Worm (Caenorhabditis elegans): ENCODE results near the gene T02H6.9.
A peak's percentile ranks its signal among the peaks of the same experiment; 100 is the strongest.

Gene T02H6.9

ce11 chrII:678581-678980 is at the start of gene T02H6.9:
Gene T02H6.9, plus strand, starts transcription at chrII:678881.
- TF ChIP-seq Y75B8A.6 (GFP tag; IDR thresholded peaks at IDR 0.05): no peak
- no peak for TF ChIP-seq zfp-3 (GFP tag; conservative IDR thresholded peaks at IDR 0.05)
- no peak for TF ChIP-seq unc-39 (tag; optimal IDR thresholded peaks at IDR 0.05)
- TF ChIP-seq ceh-28 (tag; optimal IDR thresholded peaks at IDR 0.05): no peak
- TF ChIP-seq fkh-10 (GFP tag; optimal IDR thresholded peaks at IDR 0.05): no peak
- TF ChIP-seq madf-9 (GFP tag; conservative IDR thresholded peaks at IDR 0.05): no peak
- no peak for TF ChIP-seq dpl-1 (GFP tag; optimal IDR thresholded peaks at IDR 0.05)
- no peak for TF ChIP-seq tra-1 (GFP tag; IDR thresholded peaks at IDR 0.05)
- no peak for TF ChIP-seq nhr-28 (tag; optimal IDR thresholded peaks at IDR 0.05)
- TF ChIP-seq nhr-76 (tag; optimal IDR thresholded peaks at IDR 0.05): no peak
- TF ChIP-seq hif-1 (tag; optimal IDR thresholded peaks at IDR 0.05): no peak
- no peak for TF ChIP-seq R02D3.7 (tag; optimal IDR thresholded peaks at IDR 0.05)
- no peak for TF ChIP-seq ama-1 (optimal IDR thresholded peaks at IDR 0.05)

ce11 chrII:632545-632944 is 46.1 kb upstream of the T02H6.9 start:
- TF ChIP-seq lim-7 (GFP tag; IDR thresholded peaks at IDR 0.05): peak; percentile 48; the same call in 1 of the 2 replicates

- TF ChIP-seq set-16 (GFP tag; IDR thresholded peaks at IDR 0.05): peak; percentile 81
Measured at ce11 chrII:633144-633543, 45.5 kb upstream of the T02H6.9 start.

ce11 chrII:633984-634383 is 44.7 kb upstream of the T02H6.9 start, which contains the start of gene T04B8.1:
Gene T04B8.1, plus strand, starts transcription at chrII:634284.
- TF ChIP-seq set-16 (GFP tag; IDR thresholded peaks at IDR 0.05): no peak
- peak; percentile 29 for TF ChIP-seq aha-1 (tag)

- TF ChIP-seq dve-1 (tag; optimal IDR thresholded peaks at IDR 0.05; ENCODE audit: insufficient read depth): no peak
- no peak for TF ChIP-seq zag-1 (tag; optimal IDR thresholded peaks at IDR 0.05)
- no peak for TF ChIP-seq daf-19 (GFP tag; conservative IDR thresholded peaks at IDR 0.05)
- TF ChIP-seq rbr-2 (tag; optimal IDR thresholded peaks at IDR 0.05): no peak
- no peak for TF ChIP-seq T26A8.4 (GFP tag; IDR thresholded peaks at IDR 0.05)
- no peak for TF ChIP-seq nhr-111 (GFP tag; optimal IDR thresholded peaks at IDR 0.05)
- no peak for TF ChIP-seq T20F7.1 (GFP tag; optimal IDR thresholded peaks at IDR 0.05)
- no peak for TF ChIP-seq Y105C5A.15 (GFP tag; IDR thresholded peaks at IDR 0.05)
- no peak for TF ChIP-seq mdl-1 (tag; optimal IDR thresholded peaks at IDR 0.05)
- no peak for TF ChIP-seq lim-7 (GFP tag; IDR thresholded peaks at IDR 0.05)
- TF ChIP-seq ztf-7 (tag; optimal IDR thresholded peaks at IDR 0.05): no peak
- no peak for TF ChIP-seq lin-39 (tag; optimal IDR thresholded peaks at IDR 0.05)
- no peak for TF ChIP-seq mdt-29 (GFP tag; IDR thresholded peaks at IDR 0.05)
- no peak for TF ChIP-seq lir-3 (tag; optimal IDR thresholded peaks at IDR 0.05)
- TF ChIP-seq pqm-1 (tag; optimal IDR thresholded peaks at IDR 0.05): no peak
- TF ChIP-seq attf-4 (tag; optimal IDR thresholded peaks at IDR 0.05): no peak
- TF ChIP-seq jun-1 (tag; optimal IDR thresholded peaks at IDR 0.05): no peak
- no peak for TF ChIP-seq unc-62 (GFP tag; optimal IDR thresholded peaks at IDR 0.05 in 1 of 2)
- TF ChIP-seq unc-62 (tag; optimal IDR thresholded peaks at IDR 0.05): no peak
Measured at ce11 chrII:639467-639866, 39.2 kb upstream of the T02H6.9 start, which contains the start of gene K07E8.6. Gene K07E8.6, minus strand, starts transcription at chrII:639567.

ce11 chrII:643733-644132 is 34.9 kb upstream of the T02H6.9 start:
- TF ChIP-seq dve-1 (tag; optimal IDR thresholded peaks at IDR 0.05; ENCODE audit: insufficient read depth): no peak
- no peak for TF ChIP-seq saeg-2 (GFP tag; IDR thresholded peaks at IDR 0.05)
- no peak for TF ChIP-seq pha-4 (GFP tag; IDR thresholded peaks at IDR 0.05)
- TF ChIP-seq pha-4 (tag; optimal IDR thresholded peaks at IDR 0.05): no peak
- TF ChIP-seq hlh-11 (tag; optimal IDR thresholded peaks at IDR 0.05): no peak
- no peak for TF ChIP-seq ztf-11 (tag; optimal IDR thresholded peaks at IDR 0.05)
- no peak for TF ChIP-seq R02D3.7 (tag; optimal IDR thresholded peaks at IDR 0.05)
- no peak for TF ChIP-seq Y48G9A.11 (GFP tag; IDR thresholded peaks at IDR 0.05)
- no peak for TF ChIP-seq ces-1 (GFP tag; optimal IDR thresholded peaks at IDR 0.05)
- TF ChIP-seq zfp-2 (tag; optimal IDR thresholded peaks at IDR 0.05): no peak
